Worm (Caenorhabditis elegans) whole organism, L4 larva: ENCODE data around the gene sca-1.
A peak's percentile ranks its signal among the peaks of the same experiment; 100 is the strongest.

Source experiments
- D1046.2 ChIP-seq: fragments of 200-800 bp; sonication (Bioruptor generic); IDR thresholded peaks from 2 replicates; pipeline ENCODE4 v1.3.6; 2022; ENCODE audit warnings: missing genetic modification characterization, missing compliant biosample characterization
- F49E8.2 ChIP-seq: sonication (generic microtip); optimal IDR thresholded peaks from 2 replicates; lab custom pipeline; 2016; ENCODE audit warnings: missing compliant biosample characterization, mild to moderate bottlenecking, missing genetic modification characterization, borderline replicate concordance
- R02D3.7 ChIP-seq: fragments of 150-350 bp; sonication (generic microtip); optimal IDR thresholded peaks from 3 replicates; lab custom pipeline; 2014; ENCODE audit warnings: missing biosample characterization, missing genetic modification characterization
- T26A8.4 ChIP-seq: fragments of 200-800 bp; sonication (Bioruptor generic); IDR thresholded peaks from 2 replicates; pipeline ENCODE4 v1.3.6; 2022; ENCODE audit warnings: missing genetic modification characterization, missing compliant biosample characterization
- aha-1 ChIP-seq: fragments of 150-350 bp; peaks from one replicate; lab custom pipeline; 2014; ENCODE audit warnings: missing biosample characterization, missing genetic modification characterization
- ama-1 ChIP-seq: fragments of 150-350 bp; optimal IDR thresholded peaks from 2 replicates; lab custom pipeline; 2014; ENCODE audit warnings: inconsistent platforms, mixed read lengths
- arid-1 ChIP-seq: fragments of 200-800 bp; sonication (Bioruptor generic); conservative IDR thresholded peaks from 2 replicates; pipeline ENCODE4 v1.3.6; 2022; ENCODE audit warnings: missing genetic modification reagents, missing genetic modification characterization, missing compliant biosample characterization
- ceh-44 ChIP-seq: fragments of 200-800 bp; sonication (Bioruptor generic); IDR thresholded peaks from 2 replicates; pipeline ENCODE4 v1.3.6; 2022; ENCODE audit warnings: missing genetic modification reagents, missing genetic modification characterization, missing compliant biosample characterization
- ceh-62 ChIP-seq: sonication (generic microtip); optimal IDR thresholded peaks from 2 replicates; lab custom pipeline; 2017; ENCODE audit warnings: missing biosample characterization, missing genetic modification characterization
- daf-16 ChIP-seq, 3 experiments: sonication (generic microtip); optimal IDR thresholded peaks; 2 replicates each; lab custom pipeline; 2016 to 2017; ENCODE audit warnings: missing genetic modification characterization in 3 of 3, missing genetic modification reagents in 3 of 3, mild to moderate bottlenecking in 2 of 3, missing compliant biosample characterization in 2 of 3, missing biosample characterization in 1 of 3, moderate library complexity in 1 of 3
- daf-19 ChIP-seq: fragments of 200-800 bp; sonication (Bioruptor generic); conservative IDR thresholded peaks from 2 replicates; pipeline ENCODE4 v1.3.6; 2022; ENCODE audit warnings: missing genetic modification characterization, missing compliant biosample characterization
- dmd-6 ChIP-seq: fragments of 200-800 bp; sonication (Bioruptor generic); IDR thresholded peaks from 2 replicates; pipeline ENCODE4 v1.3.6; 2022; ENCODE audit warnings: missing genetic modification reagents, missing genetic modification characterization, missing compliant biosample characterization
- dpl-1 ChIP-seq: fragments of 150-350 bp; optimal IDR thresholded peaks from 2 replicates; lab custom pipeline; 2014; ENCODE audit warnings: missing biosample characterization, missing genetic modification reagents, missing genetic modification characterization
- duxl-1 ChIP-seq: sonication (generic microtip); optimal IDR thresholded peaks from 2 replicates; lab custom pipeline; 2016; ENCODE audit warnings: mild to moderate bottlenecking, missing genetic modification characterization, moderate library complexity, missing compliant biosample characterization; ENCODE audit not compliant: poor library complexity
- dve-1 ChIP-seq: sonication (generic microtip); optimal IDR thresholded peaks from 2 replicates; lab custom pipeline; 2017; ENCODE audit warnings: antibody characterized with exemption, mild to moderate bottlenecking, missing genetic modification characterization, missing compliant biosample characterization; ENCODE audit not compliant: insufficient read depth
- fkh-10 ChIP-seq: fragments of 150-350 bp; optimal IDR thresholded peaks from 2 replicates; lab custom pipeline; 2014; ENCODE audit warnings: missing biosample characterization, missing genetic modification reagents, missing genetic modification characterization
- hlh-11 ChIP-seq: fragments of 200-800 bp; sonication (Bioruptor generic); optimal IDR thresholded peaks from 2 replicates; lab custom pipeline; 2018; ENCODE audit warnings: mild to moderate bottlenecking, missing genetic modification characterization, missing compliant biosample characterization
- hlh-30 ChIP-seq: sonication (generic microtip); optimal IDR thresholded peaks from 2 replicates; lab custom pipeline; 2017; ENCODE audit warnings: antibody characterized with exemption, mild to moderate bottlenecking, missing genetic modification characterization, missing compliant biosample characterization; ENCODE audit not compliant: insufficient read depth
- hmg-1.1 ChIP-seq: fragments of 200-800 bp; sonication (Bioruptor generic); IDR thresholded peaks from 2 replicates; pipeline ENCODE4 v1.3.6; 2022; ENCODE audit warnings: missing genetic modification reagents, missing genetic modification characterization, missing compliant biosample characterization
- lin-13 ChIP-seq: fragments of 150-350 bp; optimal IDR thresholded peaks from 2 replicates; lab custom pipeline; 2014; ENCODE audit warnings: missing biosample characterization, missing genetic modification reagents, missing genetic modification characterization
- lin-38 ChIP-seq: fragments of 200-800 bp; sonication (Bioruptor generic); IDR thresholded peaks from 2 replicates; pipeline ENCODE4 v1.3.6; 2022; ENCODE audit warnings: missing genetic modification reagents, missing genetic modification characterization, missing compliant biosample characterization
- mdl-1 ChIP-seq, 2 experiments: fragments of 150-350 bp in 1 of 2; sonication (generic microtip) in 1 of 2; optimal IDR thresholded peaks; 2 replicates each; lab custom pipeline; 2014 to 2017; ENCODE audit warnings: missing biosample characterization in 2 of 2, missing genetic modification characterization in 2 of 2
- nhr-10 ChIP-seq: fragments of 150-350 bp; optimal IDR thresholded peaks from 2 replicates; lab custom pipeline; 2014; ENCODE audit warnings: missing biosample characterization, missing genetic modification characterization
- nhr-11 ChIP-seq: fragments of 150-350 bp; optimal IDR thresholded peaks from 2 replicates; lab custom pipeline; 2014; ENCODE audit warnings: missing biosample characterization, missing genetic modification characterization
- nhr-41 ChIP-seq: fragments of 200-800 bp; sonication (Bioruptor generic); IDR thresholded peaks from 2 replicates; pipeline ENCODE4 v1.3.6; 2022; ENCODE audit warnings: missing genetic modification reagents, missing genetic modification characterization, missing compliant biosample characterization
- nhr-42 ChIP-seq: fragments of 200-800 bp; sonication (Bioruptor generic); IDR thresholded peaks from 2 replicates; pipeline ENCODE4 v1.3.6; 2022; ENCODE audit warnings: missing genetic modification characterization, missing compliant biosample characterization
- nhr-48 ChIP-seq: sonication (generic microtip); optimal IDR thresholded peaks from 2 replicates; lab custom pipeline; 2016; ENCODE audit warnings: mild to moderate bottlenecking, missing genetic modification characterization, missing compliant biosample characterization
- pha-4 ChIP-seq, 2 experiments: fragments of 150-350 bp in 1 of 2; fragments of 200-800 bp in 1 of 2; sonication (Bioruptor generic) in 1 of 2; IDR thresholded peaks in 1 of 2; optimal IDR thresholded peaks in 1 of 2; 2 replicates each; pipeline versions ENCODE4 v1.3.6 to Lab custom; 2014 to 2022; ENCODE audit warnings: missing genetic modification characterization in 2 of 2, missing genetic modification reagents in 2 of 2, missing biosample characterization in 1 of 2, missing compliant biosample characterization in 1 of 2
- php-3 ChIP-seq: fragments of 200-800 bp; sonication (Bioruptor generic); IDR thresholded peaks from 2 replicates; pipeline ENCODE4 v1.3.6; 2022; ENCODE audit warnings: missing genetic modification reagents, missing genetic modification characterization, missing compliant biosample characterization
- pqm-1 ChIP-seq: sonication (generic microtip); optimal IDR thresholded peaks from 2 replicates; lab custom pipeline; 2017; ENCODE audit warnings: missing biosample characterization, missing genetic modification characterization
- rbr-2 ChIP-seq: sonication (generic microtip); optimal IDR thresholded peaks from 2 replicates; lab custom pipeline; 2016; ENCODE audit warnings: missing genotype, missing genetic modification characterization, missing compliant biosample characterization
- sdz-12 ChIP-seq: fragments of 200-800 bp; sonication (Bioruptor generic); optimal IDR thresholded peaks from 2 replicates; lab custom pipeline; 2018; ENCODE audit warnings: mild to moderate bottlenecking, missing genetic modification characterization, missing compliant biosample characterization
- set-16 ChIP-seq: fragments of 200-800 bp; sonication (Bioruptor generic); IDR thresholded peaks from 2 replicates; pipeline ENCODE4 v1.3.6; 2022; ENCODE audit warnings: missing genetic modification reagents, missing genetic modification characterization, missing compliant biosample characterization
- snpc-1.2 ChIP-seq: fragments of 200-800 bp; sonication (Bioruptor generic); IDR thresholded peaks from 2 replicates; pipeline ENCODE4 v1.3.6; 2022; ENCODE audit warnings: missing genetic modification reagents, missing genetic modification characterization, missing compliant biosample characterization
- spr-3 ChIP-seq: fragments of 200-800 bp; sonication (Bioruptor generic); optimal IDR thresholded peaks from 2 replicates; lab custom pipeline; 2018; ENCODE audit warnings: mild to moderate bottlenecking, missing genetic modification characterization, missing compliant biosample characterization
- tra-1 ChIP-seq: fragments of 200-800 bp; sonication (Bioruptor generic); IDR thresholded peaks from 2 replicates; pipeline ENCODE4 v1.3.6; 2022; ENCODE audit warnings: missing genetic modification reagents, missing genetic modification characterization, missing compliant biosample characterization
- unc-39 ChIP-seq: sonication (generic microtip); optimal IDR thresholded peaks from 2 replicates; lab custom pipeline; 2017; ENCODE audit warnings: missing biosample characterization, missing genetic modification characterization
- unc-62 ChIP-seq, 3 experiments: fragments of 150-350 bp in 1 of 3; sonication (generic microtip); optimal IDR thresholded peaks in 2 of 3; peaks in 1 of 3; 1 replicate in 1 of 3; 2 replicates in 2 of 3; lab custom pipeline; 2014 to 2017; ENCODE audit warnings: missing biosample characterization in 3 of 3, missing genetic modification characterization in 3 of 3, missing genetic modification reagents in 3 of 3, missing genotype in 1 of 3
- zfp-3 ChIP-seq: fragments of 200-800 bp; sonication (Bioruptor generic); conservative IDR thresholded peaks from 2 replicates; pipeline ENCODE4 v1.3.6; 2022; ENCODE audit warnings: missing genetic modification reagents, missing genetic modification characterization, missing compliant biosample characterization

sca-1 gene

DNA sequence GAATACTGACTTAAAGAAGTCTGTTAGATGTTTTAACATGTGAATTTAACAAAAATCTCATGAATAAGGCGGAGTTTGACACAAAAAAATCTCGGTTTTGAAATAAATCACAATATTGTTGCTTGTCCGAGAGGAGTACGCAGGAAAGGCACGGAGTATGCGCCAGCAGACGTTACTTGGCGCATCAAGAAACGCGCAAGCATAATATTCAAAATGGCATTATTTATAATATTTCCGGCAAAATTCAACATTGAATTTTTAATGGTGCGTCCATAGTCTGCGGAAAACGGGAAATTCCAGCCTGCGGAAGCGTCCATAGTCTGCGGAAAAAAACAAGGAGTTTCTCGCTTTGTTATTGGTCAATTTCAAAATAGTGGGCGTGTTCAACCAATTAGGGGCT, 28.2 kb upstream of the sca-1 start, which contains the start of gene pde-12 (continued):
- peak; percentile 33 for TF ChIP-seq lin-13
- no peak for TF ChIP-seq ama-1 (lab: Kevin White, UChicago)
- TF ChIP-seq fkh-10 (GFP tag; lab: Kevin White, UChicago): peak; percentile 45
- peak in 1 of 2 experiments; percentile 33 for TF ChIP-seq daf-16 (GFP tag; optimal IDR thresholded peaks at IDR 0.05; lab: Kevin White, UChicago)
- peak; percentile 39 for TF ChIP-seq daf-16 (tag; optimal IDR thresholded peaks at IDR 0.05; lab: Kevin White, UChicago)
- TF ChIP-seq zfp-3: 0 out of 2 replicates have a peak, but pooled peaks have one; percentile 45
- no peak for TF ChIP-seq ceh-62 (tag; lab: Kevin White, UChicago)
- TF ChIP-seq arid-1 (GFP tag; lab: Robert Waterston, UW): 0 out of 2 replicates have a peak, but pooled peaks have one; percentile 35

DNA sequence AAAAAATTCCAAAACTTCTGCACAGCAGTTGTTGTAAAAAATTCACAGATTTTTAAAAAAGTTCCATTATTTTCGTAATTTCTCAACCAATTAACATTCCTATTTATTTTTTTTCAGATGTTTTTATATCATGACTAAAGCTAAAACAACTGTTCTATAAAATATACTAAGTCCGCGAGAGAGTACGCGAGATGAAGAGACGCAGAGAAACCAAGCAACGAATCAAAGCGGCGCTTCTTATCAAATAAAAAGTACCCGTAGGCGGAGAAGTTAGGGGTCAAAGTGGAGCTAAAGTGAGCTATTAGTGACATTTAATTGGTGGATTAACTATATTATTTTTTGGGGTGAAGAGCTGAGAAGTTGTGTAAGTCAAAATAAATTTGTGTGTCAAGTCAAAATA, 16.0 kb upstream of the sca-1 start, which contains the start of gene sbsp-1:
Gene sbsp-1 (plus strand): TSS at position 301 of the 400 bp plus-strand sequence.
- no peak for TF ChIP-seq daf-19 (GFP tag; lab: Robert Waterston, UW)
- no peak for TF ChIP-seq ceh-44 (GFP tag; lab: Robert Waterston, UW)
- TF ChIP-seq nhr-42 (GFP tag; lab: Robert Waterston, UW): no peak
- no peak for TF ChIP-seq arid-1 (GFP tag; lab: Robert Waterston, UW)
- TF ChIP-seq nhr-41 (GFP tag; lab: Robert Waterston, UW): no peak
- TF ChIP-seq T26A8.4 (GFP tag; lab: Robert Waterston, UW): no peak
- no peak for TF ChIP-seq sdz-12
- no peak for TF ChIP-seq unc-39
- no peak for TF ChIP-seq D1046.2 (GFP tag; lab: Robert Waterston, UW)
- no peak for TF ChIP-seq lin-38 (GFP tag; lab: Robert Waterston, UW)
- TF ChIP-seq, all 104 proteins: peak for 0

DNA sequence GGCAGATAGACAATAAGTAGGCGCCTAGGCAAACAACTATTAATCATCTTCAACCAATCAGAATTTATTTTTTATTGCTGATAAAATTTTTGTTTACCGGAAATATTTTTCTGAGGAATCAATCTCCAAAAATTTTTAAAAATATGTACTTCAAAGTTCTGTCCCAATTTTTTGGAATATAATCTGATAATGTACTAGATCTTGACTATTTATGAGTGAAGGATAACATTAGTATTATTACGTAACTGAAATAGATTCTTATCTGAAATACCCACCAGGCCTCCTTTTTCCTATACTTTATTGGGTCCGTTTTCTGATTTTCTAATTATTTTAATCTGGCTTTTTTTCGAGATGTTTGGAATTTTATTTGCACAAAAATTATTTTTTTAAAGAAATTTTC, 14.8 kb upstream of the sca-1 start:
- TF ChIP-seq sdz-12 (no peak), aha-1 (tag; lab: Kevin White, UChicago) (peak; percentile 58), fkh-10 (GFP tag; lab: Kevin White, UChicago) (no peak), hlh-30 (tag; lab: Kevin White, UChicago) (no peak)

DNA sequence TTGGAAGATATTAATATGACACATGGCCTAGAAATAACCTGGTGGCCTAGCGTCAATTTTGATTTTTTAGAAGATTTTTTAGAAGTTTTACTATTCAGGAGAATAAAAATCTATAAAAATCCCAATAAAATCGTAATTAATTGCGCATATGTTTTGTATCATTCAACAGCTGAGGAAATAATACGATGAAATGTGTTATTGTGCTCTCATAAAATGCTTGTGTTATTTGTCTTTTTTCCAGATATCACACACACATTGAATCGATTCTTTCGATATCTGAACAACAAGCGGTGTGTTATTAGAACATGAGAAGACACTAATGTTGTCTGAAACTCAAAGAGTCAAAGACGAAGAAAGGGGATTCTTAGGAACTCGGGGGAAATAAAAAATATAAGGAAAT, 8.4 kb upstream of the sca-1 start:
- TF ChIP-seq F49E8.2 (tag; lab: Kevin White, UChicago) (no peak), hmg-1.1 (no peak), tra-1 (GFP tag; lab: Robert Waterston, UW) (no peak), dve-1 (tag; lab: Kevin White, UChicago) (no peak), set-16 (no peak), R02D3.7 (tag; lab: Kevin White, UChicago) (no peak)

DNA sequence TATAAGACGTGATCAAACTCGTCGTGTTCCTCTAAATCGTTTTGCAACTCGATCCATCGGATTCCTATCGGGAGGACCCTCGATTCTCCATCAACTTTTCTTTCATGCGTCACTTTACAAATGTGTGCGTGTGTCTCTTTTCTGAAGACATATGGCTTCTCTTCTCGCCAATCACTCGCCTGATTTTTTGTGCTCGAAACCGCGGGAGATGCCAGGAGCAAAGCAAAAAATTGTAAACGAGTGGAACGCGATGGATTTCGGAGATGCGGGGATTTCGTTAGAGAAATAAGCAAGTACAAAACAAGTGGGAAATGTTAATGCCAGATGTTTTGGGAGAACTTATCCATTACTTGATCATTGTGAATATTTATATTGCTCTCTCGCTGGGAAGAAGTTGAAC, 7.6 kb upstream of the sca-1 start:
- TF ChIP-seq nhr-11 (tag; lab: Kevin White, UChicago) (peak; percentile 21), dpl-1 (GFP tag; lab: Kevin White, UChicago) (no peak), nhr-10 (no peak), hlh-11 (no peak), daf-16 (GFP tag; optimal IDR thresholded peaks at IDR 0.05; lab: Kevin White, UChicago) (peak in 1 of 2 experiments; percentile 21), daf-16 (tag; optimal IDR thresholded peaks at IDR 0.05; lab: Kevin White, UChicago) (no peak), unc-62 (GFP tag; optimal IDR thresholded peaks at IDR 0.05 in 1 of 2; lab: Kevin White, UChicago) (peak in 1 of 2 experiments; percentile 33), unc-62 (tag; optimal IDR thresholded peaks at IDR 0.05; lab: Kevin White, UChicago) (no peak)

DNA sequence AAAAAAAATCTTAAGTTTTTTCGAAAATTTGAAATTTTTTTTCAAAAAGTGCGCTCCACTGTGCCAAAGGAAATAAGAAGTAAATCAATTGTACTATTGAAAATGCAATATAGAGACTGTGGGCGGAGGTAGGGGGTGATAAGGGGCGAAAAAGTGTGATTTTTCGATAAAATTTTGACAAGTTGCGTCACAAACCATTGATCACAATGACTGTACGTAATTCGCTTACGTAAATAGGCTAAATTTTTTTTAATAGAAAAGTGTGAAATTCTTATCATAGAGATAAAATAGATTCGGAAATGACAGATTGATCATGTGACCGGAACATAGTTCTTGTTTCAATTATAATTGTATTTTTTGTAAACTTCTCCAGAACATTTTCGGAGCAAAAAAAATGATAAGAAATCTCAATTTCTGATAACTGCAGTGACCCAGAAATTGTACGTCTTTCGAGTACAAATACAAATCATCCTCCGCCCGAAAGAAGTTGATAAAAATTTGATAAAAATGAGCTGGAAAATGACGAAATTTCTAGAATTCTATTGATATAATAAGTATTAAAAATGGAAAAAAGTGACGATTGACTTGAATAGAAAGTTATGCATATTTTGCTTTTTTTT, 6.0 kb upstream of the sca-1 start:
- TF ChIP-seq snpc-1.2 (GFP tag; lab: Robert Waterston, UW): no peak
- peak; percentile 96 for TF ChIP-seq dve-1 (tag; lab: Kevin White, UChicago)
- TF ChIP-seq dmd-6: peak; percentile 82
- TF ChIP-seq nhr-48 (tag; lab: Kevin White, UChicago): peak; percentile 69
- peak; percentile 20; the same call in 1 of the 2 replicates for TF ChIP-seq pha-4 (GFP tag; IDR thresholded peaks at IDR 0.05; lab: Robert Waterston, UW)
- TF ChIP-seq pha-4 (tag; optimal IDR thresholded peaks at IDR 0.05; lab: Kevin White, UChicago): no peak
- TF ChIP-seq rbr-2: no peak
- no peak for TF ChIP-seq spr-3 (GFP tag; lab: Kevin White, UChicago)
- peak; percentile 94 for TF ChIP-seq php-3 (GFP tag; lab: Robert Waterston, UW)
- no peak for TF ChIP-seq ama-1 (lab: Kevin White, UChicago)
- no peak for TF ChIP-seq duxl-1
- no peak for TF ChIP-seq sdz-12
- TF ChIP-seq lin-38 (GFP tag; lab: Robert Waterston, UW): no peak
- TF ChIP-seq mdl-1 (tag; optimal IDR thresholded peaks at IDR 0.05; lab: Kevin White, UChicago): peak in 1 of 2 experiments; percentile 15
- peak; percentile 62 for TF ChIP-seq pqm-1 (tag; lab: Kevin White, UChicago)
